Fruit fly (Drosophila melanogaster) whole organism, embryonic: Measurements from ENCODE around the gene CG14830.

Source experiments
- Atf3 ChIP-seq: fragments of 200-800 bp; sonication (Bioruptor generic); optimal IDR thresholded peaks from 3 replicates; lab custom pipeline; 2016; ENCODE audit warnings: missing biosample characterization, missing genetic modification characterization
- Bgb ChIP-seq: fragments of 200-800 bp; sonication (Bioruptor generic); IDR thresholded peaks from 2 replicates; pipeline ENCODE4 v1.3.6; 2022; ENCODE audit warnings: missing biosample characterization, missing genetic modification characterization; ENCODE audit not compliant: partially characterized antibody
- CG10209 ChIP-seq: fragments of 200-800 bp; sonication (Bioruptor generic); optimal IDR thresholded peaks from 3 replicates; lab custom pipeline; 2017; ENCODE audit warnings: missing biosample characterization, mild to moderate bottlenecking, missing genetic modification characterization, missing genetic modification reagents
- CG10979 ChIP-seq: fragments of 200-800 bp; sonication (Bioruptor generic); optimal IDR thresholded peaks from 2 replicates; lab custom pipeline; 2018; ENCODE audit warnings: missing biosample characterization, mild to moderate bottlenecking, missing genetic modification characterization, moderate library complexity
- CG11504 ChIP-seq: fragments of 200-800 bp; sonication (Bioruptor generic); optimal IDR thresholded peaks from 3 replicates; lab custom pipeline; 2019; ENCODE audit warnings: missing biosample characterization, mild to moderate bottlenecking, missing genetic modification characterization, moderate library complexity
- CG11695 ChIP-seq: fragments of 200-800 bp; sonication (Bioruptor generic); IDR thresholded peaks from 3 replicates; pipeline ENCODE4 v1.3.6; 2022; ENCODE audit warnings: missing biosample characterization, missing genetic modification characterization
- CG15269 ChIP-seq: fragments of 200-800 bp; sonication (Bioruptor generic); optimal IDR thresholded peaks from 2 replicates; lab custom pipeline; 2018; ENCODE audit warnings: missing biosample characterization, mild to moderate bottlenecking, missing genetic modification characterization, moderate library complexity
- CG16863 ChIP-seq: fragments of 200-800 bp; sonication (Bioruptor generic); optimal IDR thresholded peaks from 3 replicates; lab custom pipeline; 2016; ENCODE audit warnings: missing biosample characterization, missing genetic modification characterization
- CG17328 ChIP-seq: fragments of 200-800 bp; sonication (Bioruptor generic); IDR thresholded peaks from 2 replicates; pipeline ENCODE4 v1.3.6; 2022; ENCODE audit warnings: missing biosample characterization, missing genetic modification characterization
- CG17359 ChIP-seq: fragments of 200-800 bp; sonication (Bioruptor generic); optimal IDR thresholded peaks from 3 replicates; lab custom pipeline; 2018; ENCODE audit warnings: missing biosample characterization, mild to moderate bottlenecking, missing genetic modification characterization, moderate library complexity
- CG17612 ChIP-seq: fragments of 200-800 bp; sonication (Bioruptor generic); IDR thresholded peaks from 2 replicates; pipeline ENCODE4 v1.3.6; 2022; ENCODE audit warnings: missing biosample characterization, missing genetic modification characterization
- CG17829 ChIP-seq: fragments of 200-800 bp; optimal IDR thresholded peaks from 2 replicates; lab custom pipeline; 2019; ENCODE audit warnings: missing biosample characterization, mild to moderate bottlenecking, missing genetic modification characterization, moderate library complexity
- CG33213 ChIP-seq: fragments of 200-800 bp; sonication (Bioruptor generic); optimal IDR thresholded peaks from 3 replicates; lab custom pipeline; 2016; ENCODE audit warnings: missing biosample characterization, missing genetic modification characterization
- CG3726 ChIP-seq: fragments of 200-800 bp; sonication (Bioruptor generic); IDR thresholded peaks from 3 replicates; pipeline ENCODE4, ENCODE4 v1.3.6; 2022; ENCODE audit warnings: missing biosample characterization, missing genetic modification characterization
- CG3847 ChIP-seq: fragments of 200-800 bp; sonication (Bioruptor generic); IDR thresholded peaks from 2 replicates; pipeline ENCODE4 v1.3.6; 2022; ENCODE audit warnings: missing biosample characterization, missing genetic modification characterization
- CG4424 ChIP-seq: fragments of 200-800 bp; sonication (Bioruptor generic); optimal IDR thresholded peaks from 3 replicates; lab custom pipeline; 2016; ENCODE audit warnings: missing biosample characterization, missing genetic modification characterization
- CG4820 ChIP-seq: fragments of 200-800 bp; sonication (Bioruptor generic); optimal IDR thresholded peaks from 3 replicates; lab custom pipeline; 2016; ENCODE audit warnings: missing biosample characterization, missing genetic modification characterization
- CG6689 ChIP-seq: fragments of 200-800 bp; sonication (Bioruptor generic); IDR thresholded peaks from 2 replicates; pipeline ENCODE4 v1.3.6; 2022; ENCODE audit warnings: missing biosample characterization, missing genetic modification characterization
- CG6765 ChIP-seq: fragments of 200-800 bp; sonication (Bioruptor generic); optimal IDR thresholded peaks from 3 replicates; lab custom pipeline; 2017; ENCODE audit warnings: missing biosample characterization, mild to moderate bottlenecking, missing genetic modification characterization
- CG9817 ChIP-seq: fragments of 200-800 bp; sonication (Bioruptor generic); optimal IDR thresholded peaks from 2 replicates; lab custom pipeline; 2018; ENCODE audit warnings: missing biosample characterization, mild to moderate bottlenecking, missing genetic modification characterization, moderate library complexity
- CG9876 ChIP-seq: fragments of 200-800 bp; sonication (Bioruptor generic); optimal IDR thresholded peaks from 2 replicates; lab custom pipeline; 2016; ENCODE audit warnings: missing biosample characterization, missing genetic modification characterization
- Dfd ChIP-seq, 2 experiments: fragments of >200 bp; optimal IDR thresholded peaks; 2 replicates each; lab custom pipeline; 2017; ENCODE audit warnings: missing biosample characterization in 2 of 2, missing genetic modification characterization in 2 of 2
- Eip74EF ChIP-seq, 2 experiments: fragments of 200-800 bp in 1 of 2; fragments of >200 bp in 1 of 2; sonication (Bioruptor generic) in 1 of 2; optimal IDR thresholded peaks; 2 replicates each; lab custom pipeline; 2017 to 2019; ENCODE audit warnings: missing biosample characterization in 2 of 2, missing genetic modification characterization in 2 of 2, mild to moderate bottlenecking in 1 of 2, moderate library complexity in 1 of 2
- Gsc ChIP-seq: fragments of 200-800 bp; sonication (Bioruptor generic); IDR thresholded peaks from 2 replicates; pipeline ENCODE4 v1.3.6; 2022; ENCODE audit warnings: missing biosample characterization, missing genetic modification characterization
- Hr51 ChIP-seq, 2 experiments: fragments of 200-800 bp; sonication (Bioruptor generic); optimal IDR thresholded peaks; 2 replicates in 1 of 2; 3 replicates in 1 of 2; lab custom pipeline; 2016 to 2018; ENCODE audit warnings: missing biosample characterization in 2 of 2, missing genetic modification characterization in 2 of 2, mild to moderate bottlenecking in 1 of 2, moderate library complexity in 1 of 2
- MBD-R2 ChIP-seq: fragments of 200-800 bp; sonication (Bioruptor generic); IDR thresholded peaks from 2 replicates; pipeline ENCODE4 v1.3.6; 2022; ENCODE audit warnings: missing biosample characterization, missing genetic modification characterization
- Optix ChIP-seq: fragments of 200-800 bp; sonication (Bioruptor generic); IDR thresholded peaks from 3 replicates; pipeline ENCODE4 v1.3.6; 2022; ENCODE audit warnings: missing biosample characterization, missing genetic modification characterization
- al ChIP-seq: fragments of 200-800 bp; sonication (Bioruptor generic); IDR thresholded peaks from 2 replicates; pipeline ENCODE4 v1.3.6; 2022; ENCODE audit warnings: missing biosample characterization, missing genetic modification characterization
- caup ChIP-seq: fragments of 200-800 bp; sonication (Bioruptor generic); optimal IDR thresholded peaks from 3 replicates; lab custom pipeline; 2017; ENCODE audit warnings: missing biosample characterization, mild to moderate bottlenecking, missing genetic modification characterization, moderate library complexity; ENCODE audit not compliant: severe bottlenecking
- crc ChIP-seq: fragments of 200-800 bp; sonication (Bioruptor generic); optimal IDR thresholded peaks from 2 replicates; lab custom pipeline; 2016; ENCODE audit warnings: missing biosample characterization, missing genetic modification characterization
- crol ChIP-seq: fragments of 200-800 bp; sonication (Bioruptor generic); IDR thresholded peaks from 2 replicates; pipeline ENCODE4 v1.3.6; 2022; ENCODE audit warnings: missing biosample characterization, missing genetic modification characterization
- disco-r ChIP-seq: fragments of 200-800 bp; sonication (Bioruptor generic); optimal IDR thresholded peaks from 2 replicates; lab custom pipeline; 2016; ENCODE audit warnings: missing biosample characterization, missing genetic modification characterization
- dm ChIP-seq: fragments of 200-800 bp; sonication (Bioruptor generic); optimal IDR thresholded peaks from 3 replicates; lab custom pipeline; 2016; ENCODE audit warnings: missing biosample characterization, missing genetic modification characterization
- fd96Cb ChIP-seq: fragments of 200-800 bp; sonication (Bioruptor generic); optimal IDR thresholded peaks from 2 replicates; lab custom pipeline; 2018; ENCODE audit warnings: missing biosample characterization, mild to moderate bottlenecking, missing genetic modification characterization, moderate library complexity
- gce ChIP-seq: fragments of 200-800 bp; sonication (Bioruptor generic); IDR thresholded peaks from 3 replicates; pipeline ENCODE4 v1.3.6; 2022; ENCODE audit warnings: missing biosample characterization, missing genetic modification characterization
- ind ChIP-seq: fragments of 200-800 bp; sonication (Bioruptor generic); optimal IDR thresholded peaks from 3 replicates; lab custom pipeline; 2016; ENCODE audit warnings: missing biosample characterization, missing genetic modification characterization
- lab ChIP-seq: fragments of 200-800 bp; sonication (Bioruptor generic); optimal IDR thresholded peaks from 3 replicates; lab custom pipeline; 2017; ENCODE audit warnings: missing biosample characterization, missing genetic modification characterization, mild to moderate bottlenecking, moderate library complexity, missing genetic modification reagents
- mam ChIP-seq: fragments of 200-800 bp; sonication (Bioruptor generic); optimal IDR thresholded peaks from 3 replicates; lab custom pipeline; 2016; ENCODE audit warnings: missing biosample characterization, missing genetic modification characterization
- nmo ChIP-seq: fragments of 200-800 bp; sonication (Bioruptor generic); optimal IDR thresholded peaks from 2 replicates; lab custom pipeline; 2018; ENCODE audit warnings: missing biosample characterization, mild to moderate bottlenecking, missing genetic modification characterization, moderate library complexity
- pfk ChIP-seq: fragments of 200-800 bp; sonication (Bioruptor generic); optimal IDR thresholded peaks from 2 replicates; lab custom pipeline; 2018; ENCODE audit warnings: missing biosample characterization, mild to moderate bottlenecking, missing genetic modification characterization, moderate library complexity
- pros ChIP-seq: fragments of 200-800 bp; sonication (Bioruptor generic); optimal IDR thresholded peaks from 3 replicates; lab custom pipeline; 2019; ENCODE audit warnings: missing biosample characterization, mild to moderate bottlenecking, missing genetic modification characterization, moderate library complexity
- ranshi ChIP-seq: fragments of 200-800 bp; sonication (Bioruptor generic); IDR thresholded peaks from 2 replicates; pipeline ENCODE4 v1.3.6; 2022; ENCODE audit warnings: missing biosample characterization, missing genetic modification characterization
- sens ChIP-seq: fragments of 200-800 bp; sonication (Bioruptor generic); peaks from one replicate; lab custom pipeline; 2016; ENCODE audit warnings: missing biosample characterization, missing genetic modification characterization
- slou ChIP-seq: fragments of 200-800 bp; sonication (Bioruptor generic); optimal IDR thresholded peaks from 3 replicates; lab custom pipeline; 2016; ENCODE audit warnings: missing biosample characterization, missing genetic modification characterization
- sob ChIP-seq: fragments of 200-800 bp; sonication (Bioruptor generic); IDR thresholded peaks from 2 replicates; pipeline ENCODE4 v1.3.6; 2022; ENCODE audit warnings: missing biosample characterization, missing genetic modification characterization
- tll ChIP-seq, 2 experiments: fragments of 200-800 bp in 1 of 2; fragments of >200 bp in 1 of 2; sonication (Bioruptor generic) in 1 of 2; optimal IDR thresholded peaks; 2 replicates each; lab custom pipeline; 2017 to 2019; ENCODE audit warnings: missing biosample characterization in 2 of 2, missing genetic modification characterization in 2 of 2, mild to moderate bottlenecking in 1 of 2, moderate library complexity in 1 of 2
- toy ChIP-seq: fragments of 200-800 bp; sonication (Bioruptor generic); IDR thresholded peaks from 2 replicates; pipeline ENCODE4 v1.3.6; 2022; ENCODE audit warnings: missing biosample characterization, missing genetic modification characterization
- trem ChIP-seq: fragments of 200-800 bp; optimal IDR thresholded peaks from 3 replicates; lab custom pipeline; 2019; ENCODE audit warnings: missing biosample characterization, mild to moderate bottlenecking, missing genetic modification characterization, moderate library complexity
- ttk ChIP-seq: fragments of 200-800 bp; sonication (Bioruptor generic); IDR thresholded peaks from 2 replicates; pipeline ENCODE4 v2.1.2; 2022; ENCODE audit warnings: missing biosample characterization, missing genetic modification characterization
- vnd ChIP-seq: fragments of 200-800 bp; sonication (Bioruptor generic); IDR thresholded peaks from 3 replicates; pipeline ENCODE4 v1.3.6; 2022; ENCODE audit warnings: missing biosample characterization, missing genetic modification characterization; ENCODE audit not compliant: partially characterized antibody

CG14830 gene

dm6 chr3L:7262471-7262870, 1.2 kb downstream of the CG14830 start (continued):
- peak; percentile 56 for TF ChIP-seq CG17359 (tag; lab: Kevin White, UChicago)
- TF ChIP-seq CG3726 (GFP tag; lab: Robert Waterston, UW): no peak
- peak; percentile 74 for TF ChIP-seq CG11504
- no peak for TF ChIP-seq MBD-R2 (GFP tag; lab: Robert Waterston, UW)
- TF ChIP-seq lab (GFP tag; lab: Kevin White, UChicago): peak; percentile 25
- TF ChIP-seq CG6689: 0 out of 2 replicates have a peak, but pooled peaks have one; percentile 17
- TF ChIP-seq Optix: no peak
- TF ChIP-seq tll (GFP tag; optimal IDR thresholded peaks at IDR 0.05; lab: Kevin White, UChicago): no peak
- no peak for TF ChIP-seq CG16863 (GFP tag; lab: Kevin White, UChicago)
- TF ChIP-seq sob (GFP tag; lab: Robert Waterston, UW): 0 out of 2 replicates have a peak, but pooled peaks have one; percentile 17
- TF ChIP-seq CG6765: no peak
- no peak for TF ChIP-seq Gsc
- TF ChIP-seq pfk (GFP tag; lab: Kevin White, UChicago): no peak
- no peak for TF ChIP-seq ranshi (GFP tag; lab: Robert Waterston, UW)
- 0 out of 2 replicates have a peak, but pooled peaks have one; percentile 9 for TF ChIP-seq al (GFP tag; lab: Robert Waterston, UW)
- TF ChIP-seq Dfd (GFP tag; optimal IDR thresholded peaks at IDR 0.05; lab: Kevin White, UChicago): no peak
- TF ChIP-seq CG17829: peak; percentile 42
- 0 out of 2 replicates have a peak, but pooled peaks have one; percentile 15 for TF ChIP-seq CG3847 (GFP tag; lab: Robert Waterston, UW)
- no peak for TF ChIP-seq mam (GFP tag; lab: Kevin White, UChicago)
- no peak for TF ChIP-seq trem
- TF ChIP-seq Eip74EF (GFP tag; optimal IDR thresholded peaks at IDR 0.05; lab: Kevin White, UChicago): peak in 1 of 2 experiments; percentile 33
- TF ChIP-seq toy (GFP tag; lab: Robert Waterston, UW): no peak
- no peak for TF ChIP-seq pros (GFP tag; lab: Kevin White, UChicago)
- TF ChIP-seq CG9876 (GFP tag; lab: Kevin White, UChicago): no peak
- peak; percentile 18 for TF ChIP-seq CG15269 (tag; lab: Kevin White, UChicago)
- no peak for TF ChIP-seq Bgb (GFP tag; lab: Robert Waterston, UW)
- TF ChIP-seq gce (GFP tag; lab: Robert Waterston, UW): no peak
- TF ChIP-seq fd96Cb (tag; lab: Kevin White, UChicago): peak; percentile 42
- TF ChIP-seq CG4424 (GFP tag; lab: Kevin White, UChicago): peak; percentile 12
- TF ChIP-seq CG17612 (GFP tag; lab: Robert Waterston, UW): no peak
- TF ChIP-seq CG9817 (tag; lab: Kevin White, UChicago): no peak
- no peak for TF ChIP-seq slou
- TF ChIP-seq Atf3 (GFP tag; lab: Kevin White, UChicago): no peak
- TF ChIP-seq nmo (GFP tag; lab: Kevin White, UChicago): peak; percentile 31
- TF ChIP-seq CG17328: 0 out of 2 replicates have a peak, but pooled peaks have one; percentile 23
- peak; percentile 4 for TF ChIP-seq caup (GFP tag; lab: Kevin White, UChicago)
- TF ChIP-seq CG10979 (tag; lab: Kevin White, UChicago): peak; percentile 12
- no peak for TF ChIP-seq disco-r (GFP tag; lab: Kevin White, UChicago)
- TF ChIP-seq CG33213: no peak
- TF ChIP-seq crc: no peak
- TF ChIP-seq CG11695 (GFP tag; lab: Robert Waterston, UW): 0 out of 3 replicates have a peak, but pooled peaks have one; percentile 7
- peak; percentile 17 for TF ChIP-seq ind (GFP tag; lab: Kevin White, UChicago)
- TF ChIP-seq sens: peak; percentile 24
- TF ChIP-seq dm (GFP tag; lab: Kevin White, UChicago): no peak
- TF ChIP-seq ttk: peak; percentile 38; the same call in 1 of the 2 replicates
- no peak for TF ChIP-seq CG4820
- no peak for TF ChIP-seq vnd (GFP tag; lab: Robert Waterston, UW)
- no peak for TF ChIP-seq CG10209 (GFP tag; lab: Kevin White, UChicago)
- peak in 1 of 2 experiments; percentile 33 for TF ChIP-seq Hr51 (GFP tag; optimal IDR thresholded peaks at IDR 0.05; lab: Kevin White, UChicago)
- TF ChIP-seq crol (GFP tag; lab: Robert Waterston, UW): no peak
